Worm (Caenorhabditis elegans): ENCODE measurements around the gene sfxn-1.3.
"Not testable (repeated sequence)": the region's sequence is repeated elsewhere in the genome, so short reads cannot be mapped to it uniquely, and the experiment has no call there.

Gene sfxn-1.3

ce11 chrV:15766122-15766594 is 39.5 kb downstream of the sfxn-1.3 start, which contains the start of the genes haf-3 and F57A10.2 (continued):
- peak; percentile 62 for TF ChIP-seq jun-1 (tag; optimal IDR thresholded peaks at IDR 0.05)
- peak; percentile 38 for TF ChIP-seq ceh-32 (tag; optimal IDR thresholded peaks at IDR 0.05; ENCODE audit: poor library complexity)
- peak; percentile 56; the same call in 1 of the 2 replicates for TF ChIP-seq madf-9 (GFP tag; conservative IDR thresholded peaks at IDR 0.05)
- peak; percentile 75 for TF ChIP-seq nhr-48 (tag; optimal IDR thresholded peaks at IDR 0.05)
- peak; percentile 44 to 54 for TF ChIP-seq hif-1 (tag; optimal IDR thresholded peaks at IDR 0.05)
- TF ChIP-seq zfp-2 (tag; optimal IDR thresholded peaks at IDR 0.05) = peak; percentile 10
- TF ChIP-seq zfp-3 (GFP tag; conservative IDR thresholded peaks at IDR 0.05) = peak; percentile 63; the same call in 1 of the 2 replicates
- TF ChIP-seq mes-2 (tag; optimal IDR thresholded peaks at IDR 0.05; ENCODE audit: poor library complexity, severe bottlenecking) = peak; percentile 93
- peak; percentile 94 for TF ChIP-seq mep-1 (tag; optimal IDR thresholded peaks at IDR 0.05)
- peak; percentile 9 for TF ChIP-seq nhr-25 (tag; optimal IDR thresholded peaks at IDR 0.05; ENCODE audit: borderline replicate concordance, insufficient read depth)
- TF ChIP-seq F44E2.7 (GFP tag; IDR thresholded peaks at IDR 0.05) = no peak
- TF ChIP-seq ztf-7 (tag; optimal IDR thresholded peaks at IDR 0.05) = peak; percentile 81
- TF ChIP-seq lim-7 (GFP tag; IDR thresholded peaks at IDR 0.05) = no peak
- peak; percentile 77 for TF ChIP-seq F37D6.2 (tag; optimal IDR thresholded peaks at IDR 0.05)
- no peak for TF ChIP-seq daf-12 (tag; optimal IDR thresholded peaks at IDR 0.05)
- peak; percentile 76 for TF ChIP-seq zip-2 (tag; optimal IDR thresholded peaks at IDR 0.05)
- peak; percentile 80; the same call in 1 of the 2 replicates for TF ChIP-seq ctbp-1 (GFP tag; IDR thresholded peaks at IDR 0.05)
- TF ChIP-seq ceh-20 (GFP tag; IDR thresholded peaks at IDR 0.05) = no peak
- TF ChIP-seq hmg-1.1 (GFP tag; IDR thresholded peaks at IDR 0.05) = peak; percentile 79
- peak; percentile 62; the same call in 1 of the 2 replicates for TF ChIP-seq lin-29 (GFP tag; IDR thresholded peaks at IDR 0.05)
- TF ChIP-seq ZK546.5 (tag; optimal IDR thresholded peaks at IDR 0.05) = no peak
- TF ChIP-seq Y5F2A.4 (GFP tag; optimal IDR thresholded peaks at IDR 0.05) = peak; percentile 40
- peak; percentile 90 for TF ChIP-seq nhr-77 (tag; optimal IDR thresholded peaks at IDR 0.05)
- TF ChIP-seq ceh-62 (tag; optimal IDR thresholded peaks at IDR 0.05) = no peak
- peak; percentile 80 for TF ChIP-seq F49E8.2 (tag; optimal IDR thresholded peaks at IDR 0.05; ENCODE audit: borderline replicate concordance)
- peak; percentile 75 for TF ChIP-seq Y48G9A.11 (GFP tag; IDR thresholded peaks at IDR 0.05)
- TF ChIP-seq snpc-4 (tag; optimal IDR thresholded peaks at IDR 0.05) = peak; percentile 34
- no peak for TF ChIP-seq ceh-28 (tag; optimal IDR thresholded peaks at IDR 0.05)
- no peak for TF ChIP-seq attf-4 (tag; optimal IDR thresholded peaks at IDR 0.05)
- peak; percentile 73 for TF ChIP-seq nhr-28 (tag; optimal IDR thresholded peaks at IDR 0.05)
- peak; percentile 71 for TF ChIP-seq F10B5.3 (tag; optimal IDR thresholded peaks at IDR 0.05)
- peak; percentile 76 for TF ChIP-seq aha-1 (tag)
- no peak for TF ChIP-seq daf-8 (GFP tag; IDR thresholded peaks at IDR 0.05)
- TF ChIP-seq lin-1 (GFP tag; IDR thresholded peaks at IDR 0.05) = peak; percentile 55; the same call in 1 of the 2 replicates
- TF ChIP-seq spr-3 (GFP tag; optimal IDR thresholded peaks at IDR 0.05) = peak; percentile 73
- TF ChIP-seq T26A8.4 (GFP tag; IDR thresholded peaks at IDR 0.05) = peak; percentile 94
- TF ChIP-seq nhr-11 (tag; optimal IDR thresholded peaks at IDR 0.05) = peak; percentile 79
- no peak for TF ChIP-seq sdz-12 (GFP tag; optimal IDR thresholded peaks at IDR 0.05)
- peak; percentile 88 for TF ChIP-seq rbr-2 (tag; optimal IDR thresholded peaks at IDR 0.05)

ce11 chrV:15767385-15767784 is 40.7 kb downstream of the sfxn-1.3 start:
- TF ChIP-seq ceh-20 (GFP tag; IDR thresholded peaks at IDR 0.05) = peak; percentile 52; the same call in 1 of the 2 replicates
- TF ChIP-seq zip-11 (GFP tag; IDR thresholded peaks at IDR 0.05) = 0 out of 2 replicates have a peak, but pooled peaks have one; percentile 35
- TF ChIP-seq D1046.2 (GFP tag; IDR thresholded peaks at IDR 0.05) = peak; percentile 81
- TF ChIP-seq mdt-29 (GFP tag; IDR thresholded peaks at IDR 0.05) = peak; percentile 80
- TF ChIP-seq pha-4 (GFP tag; IDR thresholded peaks at IDR 0.05) = peak; percentile 84
- TF ChIP-seq pha-4 (tag; optimal IDR thresholded peaks at IDR 0.05) = not testable (repeated sequence)
- TF ChIP-seq set-16 (GFP tag; IDR thresholded peaks at IDR 0.05) = peak; percentile 55
- peak; percentile 77 for TF ChIP-seq vab-7 (GFP tag; IDR thresholded peaks at IDR 0.05)
- peak; percentile 66 for TF ChIP-seq nhr-42 (GFP tag; IDR thresholded peaks at IDR 0.05)
- TF ChIP-seq snpc-1.2 (GFP tag; IDR thresholded peaks at IDR 0.05) = peak; percentile 86
- TF ChIP-seq php-3 (GFP tag; IDR thresholded peaks at IDR 0.05) = peak; percentile 72
- TF ChIP-seq ZK337.2 (GFP tag; IDR thresholded peaks at IDR 0.05) = 0 out of 2 replicates have a peak, but pooled peaks have one; percentile 13
- TF ChIP-seq dmd-9 (GFP tag; IDR thresholded peaks at IDR 0.05) = 0 out of 2 replicates have a peak, but pooled peaks have one; percentile 53
- peak; percentile 66; the same call in 1 of the 2 replicates for TF ChIP-seq lin-1 (GFP tag; IDR thresholded peaks at IDR 0.05)
- peak; percentile 64; the same call in 1 of the 2 replicates for TF ChIP-seq T26A8.4 (GFP tag; IDR thresholded peaks at IDR 0.05)
- peak; percentile 85 for TF ChIP-seq nhr-41 (GFP tag; IDR thresholded peaks at IDR 0.05)
